Fruit fly (Drosophila melanogaster): ENCODE measurements around the gene Plzf.

DNA sequence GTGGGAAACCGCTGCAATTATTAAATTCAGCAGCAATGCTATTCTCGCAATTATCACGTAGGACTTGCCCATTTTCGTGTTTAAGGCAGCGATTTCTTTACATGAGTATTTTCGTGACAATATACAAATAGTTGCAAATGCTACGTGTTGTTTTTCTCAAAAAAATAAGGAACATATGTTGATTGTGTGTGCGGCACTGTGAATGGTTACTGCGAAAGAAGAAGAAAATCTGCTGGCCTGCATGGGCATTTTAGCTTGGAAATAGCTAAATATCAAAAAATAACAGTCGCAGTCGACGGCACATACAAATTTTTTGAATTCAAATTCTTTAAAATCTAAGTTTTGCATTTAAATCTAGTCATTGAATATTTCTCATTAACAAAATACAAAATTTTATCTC is 8.2 kb downstream of the Plzf start, which contains the start of gene CG6766:
- no peak for TF ChIP-seq Eip93F (GFP tag; optimal IDR thresholded peaks at IDR 0.05)
- TF ChIP-seq dac (GFP tag; optimal IDR thresholded peaks at IDR 0.05), result no peak
- TF ChIP-seq dsx (GFP tag; optimal IDR thresholded peaks at IDR 0.05; ENCODE audit: poor library complexity, severe bottlenecking), result peak; percentile 8
- no peak for TF ChIP-seq CG8632 (GFP tag; optimal IDR thresholded peaks at IDR 0.05)
- TF ChIP-seq acj6 (GFP tag; optimal IDR thresholded peaks at IDR 0.05), result no peak
- no peak for TF ChIP-seq CG9139 (GFP tag; optimal IDR thresholded peaks at IDR 0.05)
- no peak for TF ChIP-seq OdsH (GFP tag; optimal IDR thresholded peaks at IDR 0.05)
- no peak for TF ChIP-seq achi (GFP tag; optimal IDR thresholded peaks at IDR 0.05)
- no peak for TF ChIP-seq CG10669 (GFP tag; optimal IDR thresholded peaks at IDR 0.05)
- peak; percentile 12 for TF ChIP-seq vri (GFP tag; optimal IDR thresholded peaks at IDR 0.05)
- TF ChIP-seq CG8319 (GFP tag; optimal IDR thresholded peaks at IDR 0.05), result no peak
- TF ChIP-seq Ets21C (GFP tag; optimal IDR thresholded peaks at IDR 0.05), result no peak

All from whole organism, prepupa.